Fruit fly (Drosophila melanogaster): ENCODE data around the gene CG17712.

- no peak for TF ChIP-seq E2f2 (GFP tag; IDR thresholded peaks at IDR 0.05)
- no peak for TF ChIP-seq CG9437 (GFP tag; optimal IDR thresholded peaks at IDR 0.05)
- no peak for TF ChIP-seq Usf (GFP tag; optimal IDR thresholded peaks at IDR 0.05)
- no peak for TF ChIP-seq jumu (GFP tag; optimal IDR thresholded peaks at IDR 0.05)
- no peak for TF ChIP-seq CG17328 (GFP tag; IDR thresholded peaks at IDR 0.05)
- TF ChIP-seq Fer1 (GFP tag; optimal IDR thresholded peaks at IDR 0.05): no peak
- no peak for TF ChIP-seq CG1603 (tag; optimal IDR thresholded peaks at IDR 0.05)
- TF ChIP-seq vvl (GFP tag; IDR thresholded peaks at IDR 0.05): no peak
- no peak for TF ChIP-seq gcm (GFP tag; optimal IDR thresholded peaks at IDR 0.05)
- TF ChIP-seq lab (GFP tag; optimal IDR thresholded peaks at IDR 0.05): no peak
Measured at dm6 chr2L:1790261-1790660, 38.3 kb upstream of the CG17712 start, which contains the start of gene Gr22d.
